Fruit fly (Drosophila melanogaster) whole organism, embryonic: ENCODE results near the gene DIP-eta.

Experiments used
- Aef1 ChIP-seq: fragments of 200-800 bp; sonication (Bioruptor generic); IDR thresholded peaks from 3 replicates; pipeline ENCODE4 v1.3.6; 2022; ENCODE audit warnings: missing biosample characterization, missing genetic modification characterization
- Atf-2 ChIP-seq: fragments of 200-800 bp; sonication (Bioruptor generic); optimal IDR thresholded peaks from 2 replicates; lab custom pipeline; 2016; ENCODE audit warnings: missing biosample characterization, missing genetic modification characterization
- Bgb ChIP-seq: fragments of 200-800 bp; sonication (Bioruptor generic); IDR thresholded peaks from 2 replicates; pipeline ENCODE4 v1.3.6; 2022; ENCODE audit warnings: missing biosample characterization, missing genetic modification characterization; ENCODE audit not compliant: partially characterized antibody
- CG10366 ChIP-seq: fragments of 200-800 bp; sonication (Bioruptor generic); IDR thresholded peaks from 2 replicates; pipeline ENCODE4 v1.3.6; 2022; ENCODE audit warnings: missing biosample characterization, missing genetic modification characterization
- CG10654 ChIP-seq: fragments of 200-800 bp; sonication (Bioruptor generic); optimal IDR thresholded peaks from 2 replicates; lab custom pipeline; 2016; ENCODE audit warnings: missing biosample characterization, missing genetic modification characterization
- CG10959 ChIP-seq: fragments of 200-800 bp; sonication (Bioruptor generic); IDR thresholded peaks from 2 replicates; pipeline ENCODE4 v1.3.6; 2022; ENCODE audit warnings: missing biosample characterization, missing genetic modification characterization
- CG10979 ChIP-seq: fragments of 200-800 bp; sonication (Bioruptor generic); optimal IDR thresholded peaks from 2 replicates; lab custom pipeline; 2018; ENCODE audit warnings: missing biosample characterization, mild to moderate bottlenecking, missing genetic modification characterization, moderate library complexity
- CG12155 ChIP-seq: fragments of 200-800 bp; sonication (Bioruptor generic); optimal IDR thresholded peaks from 3 replicates; lab custom pipeline; 2016; ENCODE audit warnings: missing biosample characterization, missing genetic modification characterization
- CG1233 ChIP-seq: fragments of 200-800 bp; sonication (Bioruptor generic); optimal IDR thresholded peaks from 4 replicates; lab custom pipeline; 2018; ENCODE audit warnings: missing biosample characterization, mild to moderate bottlenecking, missing genetic modification characterization
- CG13296 ChIP-seq: fragments of 200-800 bp; sonication (Bioruptor generic); optimal IDR thresholded peaks from 3 replicates; lab custom pipeline; 2018; ENCODE audit warnings: missing biosample characterization, mild to moderate bottlenecking, missing genetic modification characterization
- CG1529 ChIP-seq: fragments of 200-800 bp; sonication (Bioruptor generic); optimal IDR thresholded peaks from 3 replicates; lab custom pipeline; 2018; ENCODE audit warnings: missing biosample characterization, missing genetic modification characterization
- CG15514 ChIP-seq: fragments of 200-800 bp; sonication (Bioruptor generic); optimal IDR thresholded peaks from 3 replicates; lab custom pipeline; 2017; ENCODE audit warnings: missing biosample characterization, missing genetic modification characterization, mild to moderate bottlenecking, moderate library complexity, missing genetic modification reagents
- CG18011 ChIP-seq: fragments of 200-800 bp; sonication (Bioruptor generic); optimal IDR thresholded peaks from 2 replicates; lab custom pipeline; 2017; ENCODE audit warnings: missing biosample characterization, missing genetic modification characterization, mild to moderate bottlenecking, moderate library complexity, missing genotype
- CG18619 ChIP-seq: fragments of 200-800 bp; sonication (Bioruptor generic); optimal IDR thresholded peaks from 3 replicates; lab custom pipeline; 2017; ENCODE audit warnings: missing biosample characterization, mild to moderate bottlenecking, missing genetic modification characterization
- CG2678 ChIP-seq: fragments of 200-800 bp; sonication (Bioruptor generic); optimal IDR thresholded peaks from 3 replicates; lab custom pipeline; 2019; ENCODE audit warnings: missing biosample characterization, mild to moderate bottlenecking, missing genetic modification characterization, moderate library complexity
- CG30403 ChIP-seq: fragments of 200-800 bp; sonication (Bioruptor generic); optimal IDR thresholded peaks from 3 replicates; lab custom pipeline; 2016; ENCODE audit warnings: missing biosample characterization, missing genetic modification characterization
- CG34422 ChIP-seq: fragments of 200-800 bp; sonication (Bioruptor generic); IDR thresholded peaks from 3 replicates; pipeline ENCODE4 v1.3.6; 2022; ENCODE audit warnings: missing biosample characterization, missing genetic modification characterization
- CG4328 ChIP-seq: fragments of 200-800 bp; sonication (Bioruptor generic); optimal IDR thresholded peaks from 3 replicates; lab custom pipeline; 2017; ENCODE audit warnings: missing biosample characterization, missing genetic modification reagents, missing genetic modification characterization
- CG6854 ChIP-seq: fragments of 200-800 bp; sonication (Bioruptor generic); optimal IDR thresholded peaks from 3 replicates; lab custom pipeline; 2017; ENCODE audit warnings: missing biosample characterization, mild to moderate bottlenecking, missing genetic modification characterization
- CG7556 ChIP-seq: fragments of 200-800 bp; sonication (Bioruptor generic); optimal IDR thresholded peaks from 2 replicates; lab custom pipeline; 2017; ENCODE audit warnings: missing biosample characterization, mild to moderate bottlenecking, missing genetic modification characterization
- CG7987 ChIP-seq: fragments of 200-800 bp; sonication (Bioruptor generic); optimal IDR thresholded peaks from 2 replicates; lab custom pipeline; 2018; ENCODE audit warnings: missing biosample characterization, mild to moderate bottlenecking, missing genetic modification characterization, moderate library complexity
- CoRest ChIP-seq: fragments of 200-800 bp; sonication (Bioruptor generic); optimal IDR thresholded peaks from 3 replicates; lab custom pipeline; 2018; ENCODE audit warnings: missing biosample characterization, mild to moderate bottlenecking, missing genetic modification characterization, moderate library complexity
- D19A ChIP-seq: fragments of 200-800 bp; optimal IDR thresholded peaks from 3 replicates; lab custom pipeline; 2019; ENCODE audit warnings: missing biosample characterization, mild to moderate bottlenecking, missing genetic modification characterization, moderate library complexity
- Doc2 ChIP-seq: fragments of 200-800 bp; sonication (Bioruptor generic); IDR thresholded peaks from 2 replicates; pipeline ENCODE4 v1.3.6; 2022; ENCODE audit warnings: missing biosample characterization, missing genetic modification characterization
- Doc3 ChIP-seq: fragments of 200-800 bp; sonication (Bioruptor generic); IDR thresholded peaks from 3 replicates; pipeline ENCODE4 v1.3.6; 2022; ENCODE audit warnings: missing biosample characterization, missing genetic modification characterization; ENCODE audit not compliant: partially characterized antibody
- E2f2 ChIP-seq: fragments of 200-800 bp; sonication (Bioruptor generic); IDR thresholded peaks from 2 replicates; pipeline ENCODE4 v1.3.6; 2022; ENCODE audit warnings: missing biosample characterization, missing genetic modification characterization
- Elba2 ChIP-seq: fragments of 200-800 bp; sonication (Bioruptor generic); optimal IDR thresholded peaks from 3 replicates; lab custom pipeline; 2016; ENCODE audit warnings: missing biosample characterization, missing genetic modification characterization
- H15 ChIP-seq: fragments of 200-800 bp; sonication (Bioruptor generic); IDR thresholded peaks from 3 replicates; pipeline ENCODE4 v1.3.6; 2022; ENCODE audit warnings: missing biosample characterization, missing genetic modification characterization
- Hr78 ChIP-seq, 2 experiments: fragments of 200-800 bp in 1 of 2; fragments of >200 bp in 1 of 2; sonication (Bioruptor generic) in 1 of 2; optimal IDR thresholded peaks; 2 replicates each; lab custom pipeline; 2017 to 2019; ENCODE audit warnings: missing biosample characterization in 2 of 2, missing genetic modification characterization in 2 of 2, mild to moderate bottlenecking in 1 of 2, moderate library complexity in 1 of 2
- Tbp ChIP-seq: fragments of >200 bp; optimal IDR thresholded peaks from 2 replicates; lab custom pipeline; 2018; ENCODE audit warnings: missing biosample characterization, missing genetic modification characterization
- Trl ChIP-seq, 3 experiments: fragments of >200 bp in 2 of 3; fragments of 200-800 bp in 1 of 3; sonication (Bioruptor generic) in 1 of 3; optimal IDR thresholded peaks; 2 replicates in 1 of 3; 3 replicates in 2 of 3; lab custom pipeline; 2016 to 2017; ENCODE audit warnings: missing biosample characterization in 1 of 3, missing genetic modification characterization in 1 of 3
- Vsx1 ChIP-seq: fragments of 200-800 bp; sonication (Bioruptor generic); optimal IDR thresholded peaks from 2 replicates; lab custom pipeline; 2017; ENCODE audit warnings: missing biosample characterization, mild to moderate bottlenecking, missing genetic modification characterization, missing genetic modification reagents
- Xrp1 ChIP-seq: fragments of 200-800 bp; sonication (Bioruptor generic); IDR thresholded peaks from 2 replicates; pipeline ENCODE4 v1.3.6; 2022; ENCODE audit warnings: missing biosample characterization, missing genetic modification characterization
- amos ChIP-seq: fragments of 200-800 bp; sonication (Bioruptor generic); IDR thresholded peaks from 2 replicates; pipeline ENCODE4 v1.3.6; 2022; ENCODE audit warnings: missing biosample characterization, missing genetic modification characterization; ENCODE audit not compliant: partially characterized antibody
- chinmo ChIP-seq: fragments of 200-800 bp; sonication (Bioruptor generic); IDR thresholded peaks from 4 replicates; pipeline ENCODE4 v1.3.6; 2022; ENCODE audit warnings: missing biosample characterization, missing genetic modification characterization; ENCODE audit not compliant: partially characterized antibody
- croc ChIP-seq: fragments of 200-800 bp; sonication (Bioruptor generic); conservative IDR thresholded peaks from 3 replicates; pipeline ENCODE4 v1.3.6; 2022; ENCODE audit warnings: missing biosample characterization, missing genetic modification characterization
- danr ChIP-seq: fragments of 200-800 bp; sonication (Bioruptor generic); IDR thresholded peaks from 2 replicates; pipeline ENCODE4 v1.3.6; 2022; ENCODE audit warnings: missing biosample characterization, missing genetic modification characterization
- dysf ChIP-seq: fragments of 200-800 bp; sonication (Bioruptor generic); IDR thresholded peaks from 3 replicates; pipeline ENCODE4 v1.3.6; 2022; ENCODE audit warnings: missing biosample characterization, missing genetic modification characterization
- emc ChIP-seq: fragments of 200-800 bp; sonication (Bioruptor generic); optimal IDR thresholded peaks from 2 replicates; lab custom pipeline; 2016; ENCODE audit warnings: missing biosample characterization, missing genetic modification characterization
- en ChIP-seq: fragments of 200-800 bp; sonication (Bioruptor generic); optimal IDR thresholded peaks from 2 replicates; lab custom pipeline; 2016; ENCODE audit warnings: missing biosample characterization, missing genetic modification characterization
- exex ChIP-seq: fragments of 200-800 bp; sonication (Bioruptor generic); optimal IDR thresholded peaks from 4 replicates; lab custom pipeline; 2018; ENCODE audit warnings: missing biosample characterization, mild to moderate bottlenecking, missing genetic modification characterization, moderate library complexity
- ftz-f1 ChIP-seq: fragments of 200-800 bp; sonication (Bioruptor generic); optimal IDR thresholded peaks from 2 replicates; lab custom pipeline; 2016; ENCODE audit warnings: missing biosample characterization, missing genetic modification characterization
- luna ChIP-seq: fragments of 200-800 bp; sonication (Bioruptor generic); optimal IDR thresholded peaks from 2 replicates; lab custom pipeline; 2016; ENCODE audit warnings: missing biosample characterization, missing genetic modification characterization
- mam ChIP-seq: fragments of 200-800 bp; sonication (Bioruptor generic); optimal IDR thresholded peaks from 3 replicates; lab custom pipeline; 2016; ENCODE audit warnings: missing biosample characterization, missing genetic modification characterization
- mld ChIP-seq: fragments of 200-800 bp; sonication (Bioruptor generic); IDR thresholded peaks from 3 replicates; pipeline ENCODE4 v1.3.6; 2022; ENCODE audit warnings: missing biosample characterization, missing genetic modification characterization; ENCODE audit not compliant: partially characterized antibody
- nerfin-1 ChIP-seq: fragments of 200-800 bp; sonication (Bioruptor generic); optimal IDR thresholded peaks from 3 replicates; lab custom pipeline; 2019; ENCODE audit warnings: missing biosample characterization, mild to moderate bottlenecking, missing genetic modification characterization, moderate library complexity
- onecut ChIP-seq: fragments of 200-800 bp; sonication (Bioruptor generic); IDR thresholded peaks from 2 replicates; pipeline ENCODE4 v1.3.6; 2022; ENCODE audit warnings: missing biosample characterization, missing genetic modification characterization
- pan ChIP-seq, 4 experiments: fragments of >200 bp in 3 of 4; fragments of 200-800 bp in 1 of 4; sonication (Bioruptor generic) in 1 of 4; optimal IDR thresholded peaks in 3 of 4; IDR thresholded peaks in 1 of 4; 2 replicates each; pipeline versions ENCODE4 v1.3.6 to Lab custom; 2017 to 2022; ENCODE audit warnings: missing biosample characterization in 2 of 4, missing genetic modification characterization in 2 of 4, mixed read lengths in 1 of 4
- slp2 ChIP-seq: fragments of 200-800 bp; sonication (Bioruptor generic); optimal IDR thresholded peaks from 2 replicates; lab custom pipeline; 2016; ENCODE audit warnings: missing biosample characterization, missing genetic modification characterization
- sr ChIP-seq: fragments of 200-800 bp; sonication (Bioruptor generic); IDR thresholded peaks from 3 replicates; pipeline ENCODE4 v1.3.6; 2022; ENCODE audit warnings: missing biosample characterization, missing genetic modification characterization

The DIP-eta gene

DNA sequence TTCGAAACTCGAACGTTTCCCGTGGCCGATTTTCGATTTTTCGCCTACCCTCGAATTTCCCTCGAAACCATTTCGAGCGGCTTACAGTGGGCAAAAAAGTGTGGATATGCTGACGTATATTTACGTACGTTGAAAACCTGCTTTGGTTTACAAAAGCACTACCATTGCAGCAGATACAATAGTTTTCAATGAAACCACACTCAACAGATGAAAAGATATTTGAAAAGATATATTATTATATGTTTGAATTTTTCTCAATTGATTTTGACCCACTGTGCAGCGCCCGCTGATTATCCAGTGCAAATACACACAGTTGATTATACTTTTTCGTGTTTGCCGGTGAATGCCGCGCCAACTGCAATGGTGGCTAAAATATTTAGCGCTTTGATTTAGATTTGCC is 7.6 kb downstream of the DIP-eta start (continued):
- peak; percentile 14 for TF ChIP-seq CG1233 (GFP tag; lab: Kevin White, UChicago)
- TF ChIP-seq CoRest (tag; lab: Kevin White, UChicago): peak; percentile 26
- no peak for TF ChIP-seq CG10959 (GFP tag; lab: Robert Waterston, UW)
- TF ChIP-seq nerfin-1 (tag; lab: Kevin White, UChicago): no peak
- TF ChIP-seq Bgb (GFP tag; lab: Robert Waterston, UW): no peak
- no peak for TF ChIP-seq luna (GFP tag; lab: Kevin White, UChicago)
- TF ChIP-seq mam (GFP tag; lab: Kevin White, UChicago): no peak
- no peak for TF ChIP-seq slp2 (GFP tag; lab: Kevin White, UChicago)
- no peak for TF ChIP-seq Doc2 (GFP tag; lab: Robert Waterston, UW)
- no peak for TF ChIP-seq CG10979 (tag; lab: Kevin White, UChicago)
- TF ChIP-seq CG2678 (tag; lab: Kevin White, UChicago): no peak
- no peak for TF ChIP-seq CG10654
- no peak for TF ChIP-seq Xrp1
- TF ChIP-seq CG18011 (GFP tag; lab: Kevin White, UChicago): no peak
- no peak for TF ChIP-seq exex
- no peak for TF ChIP-seq pan (optimal IDR thresholded peaks at IDR 0.05; lab: Kevin White, UChicago)
- no peak for TF ChIP-seq pan (GFP tag; optimal IDR thresholded peaks at IDR 0.05 in 1 of 2, IDR thresholded peaks at IDR 0.05 in 1 of 2)
- no peak for TF ChIP-seq en
- TF ChIP-seq CG6854: no peak
- TF ChIP-seq Atf-2 (GFP tag; lab: Kevin White, UChicago): no peak
- TF ChIP-seq chinmo (GFP tag; lab: Robert Waterston, UW): no peak
- TF ChIP-seq emc (GFP tag; lab: Kevin White, UChicago): no peak
- TF ChIP-seq CG4328: no peak
- TF ChIP-seq CG18619: no peak
- no peak for TF ChIP-seq Tbp
- no peak for TF ChIP-seq amos
- TF ChIP-seq Doc3: no peak
- TF ChIP-seq Elba2: no peak
- TF ChIP-seq ftz-f1: no peak
- TF ChIP-seq sr (GFP tag; lab: Robert Waterston, UW): no peak
- TF ChIP-seq dysf: 0 out of 3 replicates have a peak, but pooled peaks have one; percentile 50
- TF ChIP-seq CG1529 (GFP tag; lab: Kevin White, UChicago): no peak
- TF ChIP-seq D19A (tag; lab: Kevin White, UChicago): peak; percentile 49
- TF ChIP-seq CG12155: no peak
- TF ChIP-seq CG7556 (GFP tag; lab: Kevin White, UChicago): no peak
- TF ChIP-seq Hr78 (GFP tag; optimal IDR thresholded peaks at IDR 0.05; lab: Kevin White, UChicago): no peak
- 0 out of 2 replicates have a peak, but pooled peaks have one; percentile 30 for TF ChIP-seq E2f2 (GFP tag; lab: Robert Waterston, UW)
- no peak for TF ChIP-seq mld
- TF ChIP-seq Aef1 (GFP tag; lab: Robert Waterston, UW): no peak
- TF ChIP-seq CG7987 (GFP tag; lab: Kevin White, UChicago): no peak
- TF ChIP-seq CG30403 (GFP tag; lab: Kevin White, UChicago): peak; percentile 35
- no peak for TF ChIP-seq CG13296 (GFP tag; lab: Kevin White, UChicago)
- 0 out of 3 replicates have a peak, but pooled peaks have one; percentile 15 for TF ChIP-seq croc
- no peak for TF ChIP-seq CG34422 (GFP tag; lab: Robert Waterston, UW)
- no peak for TF ChIP-seq Trl (optimal IDR thresholded peaks at IDR 0.05; lab: Kevin White, UChicago)
- TF ChIP-seq Trl (GFP tag; optimal IDR thresholded peaks at IDR 0.05; lab: Kevin White, UChicago): no peak
- TF ChIP-seq Vsx1: peak; percentile 7
- peak; percentile 20; the same call in 1 of the 2 replicates for TF ChIP-seq onecut (GFP tag; lab: Robert Waterston, UW)
- no peak for TF ChIP-seq H15 (GFP tag; lab: Robert Waterston, UW)
- TF ChIP-seq danr (GFP tag; lab: Robert Waterston, UW): no peak
- TF ChIP-seq CG15514 (GFP tag; lab: Kevin White, UChicago): no peak
- TF ChIP-seq CG10366 (GFP tag; lab: Robert Waterston, UW): no peak
